Fruit fly (Drosophila melanogaster) whole organism, embryonic: ENCODE results near the gene HDAC4.

Experiments used
- Bteb2 ChIP-seq: fragments of 200-800 bp; sonication (Bioruptor generic); optimal IDR thresholded peaks from 2 replicates; lab custom pipeline; 2016; ENCODE audit warnings: missing biosample characterization, missing genetic modification characterization
- CG10565 ChIP-seq: fragments of 200-800 bp; sonication (Bioruptor generic); optimal IDR thresholded peaks from 3 replicates; lab custom pipeline; 2016; ENCODE audit warnings: missing biosample characterization, mild to moderate bottlenecking, missing genetic modification characterization
- CG11456 ChIP-seq: fragments of 200-800 bp; sonication (Bioruptor generic); IDR thresholded peaks from 3 replicates; pipeline ENCODE4 v1.3.6; 2022; ENCODE audit warnings: missing biosample characterization, missing genetic modification characterization
- CG11560 ChIP-seq: fragments of 200-800 bp; sonication (Bioruptor generic); IDR thresholded peaks from 3 replicates; pipeline ENCODE4 v1.3.6; 2022; ENCODE audit warnings: missing biosample characterization, missing genetic modification characterization
- CG12391 ChIP-seq: fragments of 200-800 bp; sonication (Bioruptor generic); optimal IDR thresholded peaks from 3 replicates; lab custom pipeline; 2018; ENCODE audit warnings: missing biosample characterization, mild to moderate bottlenecking, missing genetic modification characterization, moderate library complexity
- CG14441 ChIP-seq: fragments of 200-800 bp; sonication (Bioruptor generic); IDR thresholded peaks from 2 replicates; pipeline ENCODE4 v1.3.6; 2022; ENCODE audit warnings: missing biosample characterization, missing genetic modification characterization
- CG15696 ChIP-seq: fragments of 200-800 bp; sonication (Bioruptor generic); optimal IDR thresholded peaks from 2 replicates; lab custom pipeline; 2019; ENCODE audit warnings: missing biosample characterization, mild to moderate bottlenecking, missing genetic modification characterization, moderate library complexity
- CG17186 ChIP-seq: fragments of 200-800 bp; sonication (Bioruptor generic); optimal IDR thresholded peaks from 3 replicates; lab custom pipeline; 2017; ENCODE audit warnings: missing biosample characterization, missing genetic modification reagents, missing genetic modification characterization
- CG18262 ChIP-seq: fragments of 200-800 bp; optimal IDR thresholded peaks from 3 replicates; lab custom pipeline; 2019; ENCODE audit warnings: missing biosample characterization, mild to moderate bottlenecking, missing genetic modification characterization, moderate library complexity
- CG18599 ChIP-seq: fragments of 200-800 bp; sonication (Bioruptor generic); optimal IDR thresholded peaks from 3 replicates; lab custom pipeline; 2017; ENCODE audit warnings: missing biosample characterization, missing genetic modification characterization, mild to moderate bottlenecking, moderate library complexity, missing genetic modification reagents
- CG2678 ChIP-seq: fragments of 200-800 bp; sonication (Bioruptor generic); optimal IDR thresholded peaks from 3 replicates; lab custom pipeline; 2019; ENCODE audit warnings: missing biosample characterization, mild to moderate bottlenecking, missing genetic modification characterization, moderate library complexity
- CG3407 ChIP-seq: fragments of 200-800 bp; sonication (Bioruptor generic); optimal IDR thresholded peaks from 2 replicates; lab custom pipeline; 2018; ENCODE audit warnings: missing biosample characterization, mild to moderate bottlenecking, missing genetic modification characterization
- CG4820 ChIP-seq: fragments of 200-800 bp; sonication (Bioruptor generic); optimal IDR thresholded peaks from 3 replicates; lab custom pipeline; 2016; ENCODE audit warnings: missing biosample characterization, missing genetic modification characterization
- CG4854 ChIP-seq: fragments of 200-800 bp; sonication (Bioruptor generic); optimal IDR thresholded peaks from 2 replicates; lab custom pipeline; 2016; ENCODE audit warnings: missing biosample characterization, missing genetic modification characterization, inconsistent platforms
- CG6272 ChIP-seq: fragments of 200-800 bp; sonication (Bioruptor generic); IDR thresholded peaks from 2 replicates; pipeline ENCODE4 v1.3.6; 2022; ENCODE audit warnings: missing biosample characterization, missing genetic modification characterization
- CG7357 ChIP-seq: fragments of 200-800 bp; sonication (Bioruptor generic); IDR thresholded peaks from 3 replicates; pipeline ENCODE4 v1.3.6; 2022; ENCODE audit warnings: missing biosample characterization, missing genetic modification characterization
- CG7745 ChIP-seq: fragments of 200-800 bp; sonication (Bioruptor generic); optimal IDR thresholded peaks from 2 replicates; lab custom pipeline; 2018; ENCODE audit warnings: missing biosample characterization, mild to moderate bottlenecking, missing genetic modification characterization, moderate library complexity
- CG8089 ChIP-seq: fragments of 200-800 bp; sonication (Bioruptor generic); optimal IDR thresholded peaks from 3 replicates; lab custom pipeline; 2016; ENCODE audit warnings: missing biosample characterization, missing genetic modification characterization
- CG8944 ChIP-seq: fragments of 200-800 bp; sonication (Bioruptor generic); optimal IDR thresholded peaks from 3 replicates; lab custom pipeline; 2016; ENCODE audit warnings: missing biosample characterization, missing genetic modification characterization
- CG9727 ChIP-seq: fragments of 200-800 bp; sonication (Bioruptor generic); optimal IDR thresholded peaks from 3 replicates; lab custom pipeline; 2017; ENCODE audit warnings: missing biosample characterization, mild to moderate bottlenecking, missing genetic modification characterization
- CG9932 ChIP-seq: fragments of 200-800 bp; sonication (Bioruptor generic); IDR thresholded peaks from 2 replicates; pipeline ENCODE4 v1.3.6; 2022; ENCODE audit warnings: missing biosample characterization, missing genetic modification characterization
- D ChIP-seq, 2 experiments: fragments of 200-800 bp in 1 of 2; fragments of >200 bp in 1 of 2; sonication (Bioruptor generic) in 1 of 2; optimal IDR thresholded peaks; 2 replicates in 1 of 2; 3 replicates in 1 of 2; lab custom pipeline; 2017; ENCODE audit warnings: mild to moderate bottlenecking in 1 of 2, missing biosample characterization in 1 of 2, missing genetic modification characterization in 1 of 2, missing genetic modification reagents in 1 of 2
- Hand ChIP-seq: fragments of 200-800 bp; sonication (Bioruptor generic); optimal IDR thresholded peaks from 2 replicates; lab custom pipeline; 2017; ENCODE audit warnings: mild to moderate bottlenecking, missing biosample characterization, missing genetic modification reagents, missing genetic modification characterization
- Hmr ChIP-seq: fragments of 200-800 bp; sonication (Bioruptor generic); optimal IDR thresholded peaks from 3 replicates; lab custom pipeline; 2017; ENCODE audit warnings: mild to moderate bottlenecking, missing biosample characterization, missing genetic modification reagents, missing genetic modification characterization
- Hsf ChIP-seq: fragments of 200-800 bp; sonication (Bioruptor generic); optimal IDR thresholded peaks from 3 replicates; lab custom pipeline; 2016; ENCODE audit warnings: missing biosample characterization, missing genetic modification characterization
- Jarid2 ChIP-seq: fragments of 200-800 bp; sonication (Bioruptor generic); optimal IDR thresholded peaks from 3 replicates; lab custom pipeline; 2017; ENCODE audit warnings: mild to moderate bottlenecking, missing biosample characterization, missing genetic modification reagents, missing genetic modification characterization
- NFAT ChIP-seq: fragments of 200-800 bp; sonication (Bioruptor generic); IDR thresholded peaks from 2 replicates; pipeline ENCODE4 v1.3.6; 2022; ENCODE audit warnings: missing biosample characterization, missing genetic modification characterization
- Nf-YA ChIP-seq: fragments of 200-800 bp; sonication (Bioruptor generic); IDR thresholded peaks from 2 replicates; pipeline ENCODE4 v1.3.6; 2022; ENCODE audit warnings: missing biosample characterization, missing genetic modification characterization
- NfI ChIP-seq: fragments of 200-800 bp; sonication (Bioruptor generic); optimal IDR thresholded peaks from 3 replicates; lab custom pipeline; 2018; ENCODE audit warnings: missing biosample characterization, mild to moderate bottlenecking, missing genetic modification characterization, moderate library complexity
- Pdp1 ChIP-seq, 2 experiments: fragments of 200-800 bp; sonication (Bioruptor generic); optimal IDR thresholded peaks; 3 replicates each; lab custom pipeline; 2016; ENCODE audit warnings: missing biosample characterization in 2 of 2, missing genetic modification characterization in 2 of 2, mild to moderate bottlenecking in 1 of 2, moderate library complexity in 1 of 2
- TFAM ChIP-seq: fragments of 200-800 bp; sonication (Bioruptor generic); optimal IDR thresholded peaks from 2 replicates; lab custom pipeline; 2017; ENCODE audit warnings: missing biosample characterization, missing genetic modification characterization, inconsistent platforms
- ab ChIP-seq: fragments of 200-800 bp; sonication (Bioruptor generic); optimal IDR thresholded peaks from 2 replicates; lab custom pipeline; 2016; ENCODE audit warnings: missing biosample characterization, missing genetic modification characterization
- al ChIP-seq: fragments of 200-800 bp; sonication (Bioruptor generic); IDR thresholded peaks from 2 replicates; pipeline ENCODE4 v1.3.6; 2022; ENCODE audit warnings: missing biosample characterization, missing genetic modification characterization
- bab2 ChIP-seq: fragments of 200-800 bp; sonication (Bioruptor generic); optimal IDR thresholded peaks from 2 replicates; lab custom pipeline; 2016; ENCODE audit warnings: missing biosample characterization, missing genetic modification characterization
- crc ChIP-seq: fragments of 200-800 bp; sonication (Bioruptor generic); optimal IDR thresholded peaks from 2 replicates; lab custom pipeline; 2016; ENCODE audit warnings: missing biosample characterization, missing genetic modification characterization
- dm ChIP-seq: fragments of 200-800 bp; sonication (Bioruptor generic); optimal IDR thresholded peaks from 3 replicates; lab custom pipeline; 2016; ENCODE audit warnings: missing biosample characterization, missing genetic modification characterization
- grau ChIP-seq: fragments of 200-800 bp; optimal IDR thresholded peaks from 3 replicates; lab custom pipeline; 2019; ENCODE audit warnings: missing biosample characterization, mild to moderate bottlenecking, missing genetic modification characterization, moderate library complexity
- her ChIP-seq: fragments of 200-800 bp; sonication (Bioruptor generic); optimal IDR thresholded peaks from 2 replicates; lab custom pipeline; 2016; ENCODE audit warnings: missing biosample characterization, missing genetic modification characterization
- jing ChIP-seq: fragments of 200-800 bp; sonication (Bioruptor generic); optimal IDR thresholded peaks from 2 replicates; lab custom pipeline; 2018; ENCODE audit warnings: missing biosample characterization, mild to moderate bottlenecking, missing genetic modification characterization
- maf-S ChIP-seq: fragments of 200-800 bp; sonication (Bioruptor generic); optimal IDR thresholded peaks from 2 replicates; lab custom pipeline; 2016; ENCODE audit warnings: missing biosample characterization, missing genetic modification characterization
- nerfin-1 ChIP-seq: fragments of 200-800 bp; sonication (Bioruptor generic); optimal IDR thresholded peaks from 3 replicates; lab custom pipeline; 2019; ENCODE audit warnings: missing biosample characterization, mild to moderate bottlenecking, missing genetic modification characterization, moderate library complexity
- nom ChIP-seq: fragments of 200-800 bp; sonication (Bioruptor generic); optimal IDR thresholded peaks from 2 replicates; lab custom pipeline; 2017; ENCODE audit warnings: missing biosample characterization, missing genetic modification characterization, mild to moderate bottlenecking, moderate library complexity, missing genetic modification reagents
- pb ChIP-seq: fragments of 200-800 bp; sonication (Bioruptor generic); optimal IDR thresholded peaks from 3 replicates; lab custom pipeline; 2016; ENCODE audit warnings: missing biosample characterization, missing genetic modification characterization
- peb ChIP-seq: fragments of 200-800 bp; sonication (Bioruptor generic); IDR thresholded peaks from 2 replicates; pipeline ENCODE4 v1.3.6; 2022; ENCODE audit warnings: missing biosample characterization, missing genetic modification characterization
- pho ChIP-seq: fragments of 200-800 bp; sonication (Bioruptor generic); optimal IDR thresholded peaks from 2 replicates; lab custom pipeline; 2016; ENCODE audit warnings: missing biosample characterization, missing genetic modification characterization
- schlank ChIP-seq: fragments of 200-800 bp; sonication (Bioruptor generic); optimal IDR thresholded peaks from 2 replicates; lab custom pipeline; 2018; ENCODE audit warnings: missing biosample characterization, mild to moderate bottlenecking, missing genetic modification characterization
- sens ChIP-seq: fragments of 200-800 bp; sonication (Bioruptor generic); peaks from one replicate; lab custom pipeline; 2016; ENCODE audit warnings: missing biosample characterization, missing genetic modification characterization
- ssp ChIP-seq: fragments of 200-800 bp; sonication (Bioruptor generic); IDR thresholded peaks from 2 replicates; pipeline ENCODE4 v1.3.6; 2022; ENCODE audit warnings: missing biosample characterization, missing genetic modification characterization
- stc ChIP-seq: fragments of 200-800 bp; sonication (Bioruptor generic); IDR thresholded peaks from 2 replicates; pipeline ENCODE4 v1.3.6; 2022; ENCODE audit warnings: missing biosample characterization, missing genetic modification characterization
- tgo ChIP-seq: fragments of 200-800 bp; sonication (Bioruptor generic); IDR thresholded peaks from 3 replicates; pipeline ENCODE4 v1.3.6; 2022; ENCODE audit warnings: missing biosample characterization, missing genetic modification characterization
- tin ChIP-seq: fragments of 200-800 bp; sonication (Bioruptor generic); optimal IDR thresholded peaks from 3 replicates; lab custom pipeline; 2016; ENCODE audit warnings: missing biosample characterization, missing genetic modification characterization

HDAC4 gene

DNA sequence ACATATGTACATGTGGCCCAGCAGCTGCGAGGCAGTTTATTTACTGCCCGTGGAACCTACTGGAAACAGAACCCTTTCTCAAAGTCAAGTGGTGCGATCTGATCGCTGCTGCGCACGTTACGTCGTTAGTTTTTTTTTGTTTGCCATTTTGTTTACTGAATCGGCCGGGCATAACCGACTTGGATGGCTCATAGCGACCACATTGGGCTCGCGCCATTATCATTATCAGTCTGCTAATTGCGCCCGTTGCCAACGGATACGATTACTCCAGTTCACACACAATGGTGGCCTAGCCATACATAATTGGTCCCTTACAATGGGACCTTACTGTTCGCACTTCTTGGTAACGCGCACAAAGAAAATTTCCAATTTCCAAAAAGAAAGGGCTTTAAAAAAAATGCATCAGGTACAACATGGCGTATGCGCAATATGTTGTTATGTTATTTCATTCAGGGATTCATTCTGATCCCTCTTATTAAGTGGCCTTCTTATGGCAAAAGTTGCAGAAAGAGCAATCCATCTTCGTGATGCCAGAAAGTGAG is 47.3 kb upstream of the HDAC4 start (continued):
- TF ChIP-seq CG18262 = no peak
- TF ChIP-seq Pdp1 (GFP tag; optimal IDR thresholded peaks at IDR 0.05; lab: Kevin White, UChicago) = peak in 1 of 2 experiments; percentile 57
- no peak for TF ChIP-seq schlank (tag; lab: Kevin White, UChicago)
- TF ChIP-seq tgo (GFP tag; lab: Robert Waterston, UW) = no peak
- TF ChIP-seq CG17186 (GFP tag; lab: Kevin White, UChicago) = no peak
- no peak for TF ChIP-seq CG7357 (GFP tag; lab: Robert Waterston, UW)
- TF ChIP-seq CG10565 = no peak
- TF ChIP-seq CG7745 = no peak
- peak; percentile 24 for TF ChIP-seq Hsf
- no peak for TF ChIP-seq CG15696 (tag; lab: Kevin White, UChicago)
- peak; percentile 45 for TF ChIP-seq CG9932 (GFP tag; lab: Robert Waterston, UW)
- TF ChIP-seq Nf-YA (GFP tag; lab: Robert Waterston, UW) = no peak
- no peak for TF ChIP-seq CG8944
- TF ChIP-seq jing (GFP tag; lab: Kevin White, UChicago) = no peak
- TF ChIP-seq crc (GFP tag; lab: Kevin White, UChicago) = peak; percentile 12
- TF ChIP-seq ab (GFP tag; lab: Kevin White, UChicago) = no peak
- peak; percentile 44 for TF ChIP-seq CG18599 (GFP tag; lab: Kevin White, UChicago)
- TF ChIP-seq bab2 (GFP tag; lab: Kevin White, UChicago) = peak; percentile 45
- no peak for TF ChIP-seq nom
- TF ChIP-seq Hmr = peak; percentile 13
- no peak for TF ChIP-seq CG4854
- no peak for TF ChIP-seq nerfin-1
- peak; percentile 18 for TF ChIP-seq pb (GFP tag; lab: Kevin White, UChicago)
- no peak for TF ChIP-seq CG4820 (GFP tag; lab: Kevin White, UChicago)
- TF ChIP-seq CG8089 (GFP tag; lab: Kevin White, UChicago) = no peak
- no peak for TF ChIP-seq CG3407 (GFP tag; lab: Kevin White, UChicago)
- no peak for TF ChIP-seq ssp (GFP tag; lab: Robert Waterston, UW)
- TF ChIP-seq CG2678 (tag; lab: Kevin White, UChicago) = peak; percentile 55
- no peak for TF ChIP-seq stc (GFP tag; lab: Robert Waterston, UW)
- TF ChIP-seq peb = no peak
- TF ChIP-seq grau (tag; lab: Kevin White, UChicago) = peak; percentile 46
- TF ChIP-seq Jarid2 (GFP tag; lab: Kevin White, UChicago) = no peak
- no peak for TF ChIP-seq Hand (GFP tag; lab: Kevin White, UChicago)
- TF ChIP-seq CG11456 (GFP tag; lab: Robert Waterston, UW) = no peak
- TF ChIP-seq CG9727 (GFP tag; lab: Kevin White, UChicago) = peak; percentile 55
- 0 out of 2 replicates have a peak, but pooled peaks have one; percentile 26 for TF ChIP-seq al (GFP tag; lab: Robert Waterston, UW)
- TF ChIP-seq TFAM (GFP tag; lab: Kevin White, UChicago) = no peak
- TF ChIP-seq pho = peak; percentile 44
- TF ChIP-seq Bteb2 (GFP tag; lab: Kevin White, UChicago) = no peak
- no peak for TF ChIP-seq NfI (GFP tag; lab: Kevin White, UChicago)
- TF ChIP-seq dm = peak; percentile 31
- TF ChIP-seq CG12391 (tag; lab: Kevin White, UChicago) = no peak
- TF ChIP-seq tin (GFP tag; lab: Kevin White, UChicago) = no peak
- TF ChIP-seq maf-S (GFP tag; lab: Kevin White, UChicago) = peak; percentile 42
- no peak for TF ChIP-seq NFAT (GFP tag; lab: Robert Waterston, UW)
- no peak for TF ChIP-seq D (optimal IDR thresholded peaks at IDR 0.05; lab: Kevin White, UChicago)
- no peak for TF ChIP-seq D (GFP tag; optimal IDR thresholded peaks at IDR 0.05; lab: Kevin White, UChicago)
- TF ChIP-seq her (GFP tag; lab: Kevin White, UChicago) = peak; percentile 49
- TF ChIP-seq CG14441 (GFP tag; lab: Robert Waterston, UW) = no peak
- TF ChIP-seq sens (GFP tag; lab: Kevin White, UChicago) = peak; percentile 63
- TF ChIP-seq CG6272 = no peak
- TF ChIP-seq CG11560 = no peak
